Worm (Caenorhabditis elegans): Measurements from ENCODE around the gene Y25C1A.2.

ce11 chrII:3145842-3146241, 33.4 kb downstream of the Y25C1A.2 start, which contains the start of gene T10D4.15:
- TF ChIP-seq dao-5 (tag; optimal IDR thresholded peaks at IDR 0.05) (no peak), him-1 (tag; optimal IDR thresholded peaks at IDR 0.05) (no peak), W03F9.2 (tag; optimal IDR thresholded peaks at IDR 0.05) (no peak)
